Worm (Caenorhabditis elegans) whole organism, mixed stage, embryonic: Measurements from ENCODE around the gene C07A9.12.

Experiments
- blmp-1 ChIP-seq: fragments of 150-350 bp; optimal IDR thresholded peaks from 2 replicates; lab custom pipeline; 2014; ENCODE audit warnings: missing biosample characterization, missing genetic modification characterization
- lin-13 ChIP-seq: fragments of 150-350 bp; optimal IDR thresholded peaks from 2 replicates; lab custom pipeline; 2014; ENCODE audit warnings: missing biosample characterization, missing genetic modification characterization
- mep-1 ChIP-seq: fragments of 150-350 bp; optimal IDR thresholded peaks from 2 replicates; lab custom pipeline; 2017; ENCODE audit warnings: missing biosample characterization, missing genetic modification reagents, missing genetic modification characterization, inconsistent platforms
- nhr-237 ChIP-seq: fragments of 150-350 bp; optimal IDR thresholded peaks from 2 replicates; lab custom pipeline; 2014; ENCODE audit warnings: missing biosample characterization, missing genetic modification characterization
- nhr-28 ChIP-seq: fragments of 150-350 bp; optimal IDR thresholded peaks from 2 replicates; lab custom pipeline; 2014; ENCODE audit warnings: missing biosample characterization, missing genetic modification characterization
- snpc-4 ChIP-seq: fragments of 150-350 bp; optimal IDR thresholded peaks from 2 replicates; lab custom pipeline; 2014; ENCODE audit warnings: missing biosample characterization, missing genetic modification characterization
- unc-120 ChIP-seq: sonication (generic microtip); optimal IDR thresholded peaks from 2 replicates; lab custom pipeline; 2017; ENCODE audit warnings: missing genetic modification characterization, missing compliant biosample characterization; ENCODE audit not compliant: poor library complexity, severe bottlenecking
- unc-62 ChIP-seq: fragments of 150-350 bp; optimal IDR thresholded peaks from 2 replicates; lab custom pipeline; 2014; ENCODE audit warnings: missing biosample characterization, missing genetic modification reagents, missing genetic modification characterization

- TF ChIP-seq unc-62 (GFP tag; lab: Kevin White, UChicago) (no peak), mep-1 (tag; lab: Kevin White, UChicago) (no peak), blmp-1 (no peak), nhr-28 (tag; lab: Kevin White, UChicago) (no peak), unc-120 (tag; lab: Kevin White, UChicago) (no peak), snpc-4 (tag; lab: Kevin White, UChicago) (no peak), nhr-237 (no peak), lin-13 (tag; lab: Kevin White, UChicago) (no peak)
These were observed 32.8 kb upstream of the C07A9.12 start for ce11 chrIII:9760184-9760583.
